Fruit fly (Drosophila melanogaster) whole organism: ENCODE results near the gene CG13937.

ENCODE experiments used
- CG8478 ChIP-seq: fragments of >200 bp; optimal IDR thresholded peaks from 2 replicates; lab custom pipeline; 2018; ENCODE audit warnings: inconsistent platforms
- Dll ChIP-seq: fragments of >200 bp; optimal IDR thresholded peaks from 2 replicates; lab custom pipeline; 2017
- EcR ChIP-seq, 2 experiments: fragments of >200 bp; optimal IDR thresholded peaks; 2 replicates each; lab custom pipeline; 2017; ENCODE audit warnings: missing biosample characterization in 2 of 2, missing genetic modification characterization in 2 of 2, missing genetic modification reagents in 2 of 2
- pan ChIP-seq: fragments of >200 bp; optimal IDR thresholded peaks from 2 replicates; lab custom pipeline; 2017
- usp ChIP-seq: fragments of >200 bp; optimal IDR thresholded peaks from 2 replicates; lab custom pipeline; 2017; ENCODE audit warnings: missing biosample characterization, missing genetic modification characterization, mixed read lengths

- no peak for TF ChIP-seq usp
- no peak for TF ChIP-seq EcR (GFP tag; optimal IDR thresholded peaks at IDR 0.05; lab: Kevin White, UChicago)
- TF ChIP-seq pan (lab: Kevin White, UChicago): no peak
- no peak for TF ChIP-seq CG8478 (lab: Kevin White, UChicago)
- TF ChIP-seq Dll: no peak
These were observed 32.3 kb downstream of the CG13937 start for dm6 chr3L:1850498-1850897.
